Fruit fly (Drosophila melanogaster) whole organism, wandering third instar larva: ENCODE measurements around the gene COX7A.
A peak's percentile ranks its signal among the peaks of the same experiment; 100 is the strongest.

Source experiments
- Abd-B ChIP-seq: fragments of >200 bp; optimal IDR thresholded peaks from 2 replicates; lab custom pipeline; 2017; ENCODE audit warnings: missing biosample characterization, missing genetic modification characterization
- CG9705 ChIP-seq: fragments of 200-800 bp; sonication (Bioruptor generic); optimal IDR thresholded peaks from 2 replicates; lab custom pipeline; 2018; ENCODE audit warnings: missing biosample characterization, mild to moderate bottlenecking, missing genetic modification characterization
- CrebA ChIP-seq: fragments of 200-800 bp; sonication (Bioruptor generic); optimal IDR thresholded peaks from 2 replicates; lab custom pipeline; 2016; ENCODE audit warnings: missing biosample characterization, mild to moderate bottlenecking, missing genetic modification characterization, borderline replicate concordance
- Dfd ChIP-seq: fragments of >200 bp; optimal IDR thresholded peaks from 2 replicates; lab custom pipeline; 2017; ENCODE audit warnings: missing biosample characterization, missing genetic modification characterization
- Dif ChIP-seq: fragments of 200-275, 200-300 bp; sonication (Bioruptor generic); optimal IDR thresholded peaks from 2 replicates; lab custom pipeline; 2018; ENCODE audit warnings: missing biosample characterization, missing genetic modification characterization; ENCODE audit not compliant: partially characterized antibody
- HLH106 ChIP-seq: fragments of 200-800 bp; optimal IDR thresholded peaks from 3 replicates; lab custom pipeline; 2019; ENCODE audit warnings: missing biosample characterization, mild to moderate bottlenecking, missing genetic modification characterization, moderate library complexity
- Hnf4 ChIP-seq: fragments of 200-800 bp; sonication (Bioruptor generic); optimal IDR thresholded peaks from 2 replicates; lab custom pipeline; 2016; ENCODE audit warnings: missing biosample characterization, mild to moderate bottlenecking, missing genetic modification characterization
- Hr83 ChIP-seq: fragments of 200-300 bp; sonication (Bioruptor generic); optimal IDR thresholded peaks from 2 replicates; lab custom pipeline; 2016; ENCODE audit warnings: missing biosample characterization, mild to moderate bottlenecking, missing genetic modification characterization, moderate library complexity; ENCODE audit not compliant: poor library complexity, severe bottlenecking
- Jra ChIP-seq: sonication (Bioruptor generic); optimal IDR thresholded peaks from 2 replicates; lab custom pipeline; 2016; ENCODE audit warnings: missing biosample characterization, missing genetic modification characterization
- Mio ChIP-seq: sonication (Bioruptor generic); optimal IDR thresholded peaks from 2 replicates; lab custom pipeline; 2016; ENCODE audit warnings: missing biosample characterization, missing genetic modification characterization
- Myc ChIP-seq: fragments of >200 bp; optimal IDR thresholded peaks from 2 replicates; lab custom pipeline; 2017
- N ChIP-seq: fragments of >200 bp; optimal IDR thresholded peaks from 2 replicates; lab custom pipeline; 2018; ENCODE audit warnings: missing biosample characterization, missing external identifiers, missing genetic modification characterization
- OdsH ChIP-seq: fragments of 200-800 bp; sonication (Bioruptor generic); optimal IDR thresholded peaks from 2 replicates; lab custom pipeline; 2016; ENCODE audit warnings: missing biosample characterization, mild to moderate bottlenecking, missing genetic modification characterization
- Rel ChIP-seq, 2 experiments: fragments of 200-800 bp; sonication (Bioruptor generic) in 1 of 2; optimal IDR thresholded peaks; 2 replicates in 1 of 2; 3 replicates in 1 of 2; lab custom pipeline; 2016 to 2019; ENCODE audit warnings: mild to moderate bottlenecking in 2 of 2, missing biosample characterization in 2 of 2, missing genetic modification characterization in 2 of 2, moderate library complexity in 1 of 2
- Sp1 ChIP-seq: fragments of 200-800 bp; sonication (Bioruptor generic); optimal IDR thresholded peaks from 3 replicates; lab custom pipeline; 2019; ENCODE audit warnings: missing biosample characterization, mild to moderate bottlenecking, missing genetic modification characterization, moderate library complexity
- Vsx2 ChIP-seq: fragments of 200-300, 225-300 bp; sonication (Bioruptor generic); optimal IDR thresholded peaks from 2 replicates; lab custom pipeline; 2018; ENCODE audit warnings: missing biosample characterization, missing genetic modification characterization; ENCODE audit not compliant: partially characterized antibody
- dl ChIP-seq, 2 experiments: fragments of 175-275, 200-275 bp in 1 of 2; fragments of 200-275 bp in 1 of 2; sonication (Bioruptor generic); optimal IDR thresholded peaks; lab custom pipeline; 2018; ENCODE audit warnings: mild to moderate bottlenecking in 2 of 2, missing biosample characterization in 2 of 2, missing genetic modification characterization in 2 of 2, moderate library complexity in 2 of 2; ENCODE audit not compliant: partially characterized antibody in 2 of 2, insufficient read depth in 1 of 2
- dmrt93B ChIP-seq: fragments of 200-800 bp; sonication (Bioruptor generic); optimal IDR thresholded peaks from 2 replicates; lab custom pipeline; 2018; ENCODE audit warnings: missing biosample characterization, mild to moderate bottlenecking, missing genetic modification characterization
- ey ChIP-seq: fragments of 200-800 bp; sonication (Bioruptor generic); optimal IDR thresholded peaks from 2 replicates; lab custom pipeline; 2016; ENCODE audit warnings: missing biosample characterization, missing genetic modification characterization
- foxo ChIP-seq, 2 experiments: fragments of 200-800 bp; sonication (Bioruptor generic); optimal IDR thresholded peaks; 2 replicates in 1 of 2; 3 replicates in 1 of 2; lab custom pipeline; 2016 to 2017; ENCODE audit warnings: missing biosample characterization in 2 of 2, missing genetic modification characterization in 2 of 2
- h ChIP-seq: fragments of 200-800 bp; sonication (Bioruptor generic); optimal IDR thresholded peaks from 3 replicates; lab custom pipeline; 2016; ENCODE audit warnings: missing biosample characterization, mild to moderate bottlenecking, missing genetic modification characterization
- lola ChIP-seq: fragments of >200 bp; optimal IDR thresholded peaks from 2 replicates; lab custom pipeline; 2017; ENCODE audit warnings: missing biosample characterization, missing genetic modification characterization
- pan ChIP-seq: fragments of >200 bp; optimal IDR thresholded peaks from 2 replicates; lab custom pipeline; 2017
- psq ChIP-seq: fragments of 200-800 bp; sonication (Bioruptor generic); optimal IDR thresholded peaks from 3 replicates; lab custom pipeline; 2017; ENCODE audit warnings: missing biosample characterization, mild to moderate bottlenecking, missing genetic modification characterization, moderate library complexity
- sage ChIP-seq: fragments of 200-800 bp; sonication (Bioruptor generic); optimal IDR thresholded peaks from 2 replicates; lab custom pipeline; 2016; ENCODE audit warnings: missing biosample characterization, mild to moderate bottlenecking, missing genetic modification characterization
- sv ChIP-seq: fragments of 200-800 bp; sonication (Bioruptor generic); optimal IDR thresholded peaks from 3 replicates; lab custom pipeline; 2016; ENCODE audit warnings: missing biosample characterization, missing genetic modification characterization
- tai ChIP-seq: sonication (Bioruptor generic); optimal IDR thresholded peaks from 2 replicates; lab custom pipeline; 2016; ENCODE audit warnings: missing biosample characterization, missing genetic modification characterization
- woc ChIP-seq: sonication (Bioruptor generic); optimal IDR thresholded peaks from 2 replicates; lab custom pipeline; 2016; ENCODE audit warnings: missing biosample characterization, mild to moderate bottlenecking, missing genetic modification characterization

COX7A gene

dm6 chr3R:8308515-8308959, 32.3 kb downstream of the COX7A start, which contains the start of gene tex:
Gene tex (minus strand): TSS chr3R:8308645.
- TF ChIP-seq woc (GFP tag; lab: Kevin White, UChicago) = no peak
- no peak for TF ChIP-seq Myc (lab: Kevin White, UChicago)
- no peak for TF ChIP-seq sv (GFP tag; lab: Kevin White, UChicago)
- no peak for TF ChIP-seq foxo (GFP tag; optimal IDR thresholded peaks at IDR 0.05; lab: Kevin White, UChicago)
- no peak for TF ChIP-seq lola (GFP tag; lab: Kevin White, UChicago)

- TF ChIP-seq sv (GFP tag; lab: Kevin White, UChicago) = no peak
- no peak for TF ChIP-seq N
- no peak for TF ChIP-seq Mio (GFP tag; lab: Kevin White, UChicago)
- TF ChIP-seq tai (GFP tag; lab: Kevin White, UChicago) = no peak
- no peak for TF ChIP-seq CG9705 (GFP tag; lab: Kevin White, UChicago)
- TF ChIP-seq Jra = no peak
- no peak for TF ChIP-seq Dif (GFP tag; lab: Kevin White, UChicago)
- no peak for TF ChIP-seq dl (GFP tag; optimal IDR thresholded peaks at IDR 0.05; lab: Kevin White, UChicago; ENCODE audit: insufficient read depth in 1 of 2, partially characterized antibody in 2 of 2)
- no peak for TF ChIP-seq lola (GFP tag; lab: Kevin White, UChicago)
- TF ChIP-seq Vsx2 (GFP tag; lab: Kevin White, UChicago) = no peak
- no peak for TF ChIP-seq OdsH (GFP tag; lab: Kevin White, UChicago)
- no peak for TF ChIP-seq Rel (GFP tag; optimal IDR thresholded peaks at IDR 0.05; lab: Kevin White, UChicago)
- TF ChIP-seq Rel (tag; optimal IDR thresholded peaks at IDR 0.05; lab: Kevin White, UChicago) = no peak
- TF ChIP-seq dmrt93B = no peak
- no peak for TF ChIP-seq Hr83 (GFP tag; lab: Kevin White, UChicago)
- no peak for TF ChIP-seq foxo (GFP tag; optimal IDR thresholded peaks at IDR 0.05; lab: Kevin White, UChicago)
- no peak for TF ChIP-seq Hnf4
Observed at dm6 chr3R:8307283-8307682, 33.6 kb downstream of the COX7A start.

dm6 chr3R:8306927-8307261, 33.9 kb downstream of the COX7A start:
- TF ChIP-seq woc (GFP tag; lab: Kevin White, UChicago) (no peak), h (GFP tag; lab: Kevin White, UChicago) (no peak), Hr83 (GFP tag; lab: Kevin White, UChicago) (no peak), dmrt93B (no peak), pan (lab: Kevin White, UChicago) (no peak), CrebA (no peak), psq (GFP tag; lab: Kevin White, UChicago) (no peak), lola (GFP tag; lab: Kevin White, UChicago) (no peak), Myc (lab: Kevin White, UChicago) (no peak), ey (no peak), Abd-B (no peak), Jra (no peak), foxo (GFP tag; optimal IDR thresholded peaks at IDR 0.05; lab: Kevin White, UChicago) (no peak), Sp1 (GFP tag; lab: Kevin White, UChicago) (no peak), Vsx2 (GFP tag; lab: Kevin White, UChicago) (no peak)
- TF ChIP-seq, all 38 proteins: peak for 0

DNA sequence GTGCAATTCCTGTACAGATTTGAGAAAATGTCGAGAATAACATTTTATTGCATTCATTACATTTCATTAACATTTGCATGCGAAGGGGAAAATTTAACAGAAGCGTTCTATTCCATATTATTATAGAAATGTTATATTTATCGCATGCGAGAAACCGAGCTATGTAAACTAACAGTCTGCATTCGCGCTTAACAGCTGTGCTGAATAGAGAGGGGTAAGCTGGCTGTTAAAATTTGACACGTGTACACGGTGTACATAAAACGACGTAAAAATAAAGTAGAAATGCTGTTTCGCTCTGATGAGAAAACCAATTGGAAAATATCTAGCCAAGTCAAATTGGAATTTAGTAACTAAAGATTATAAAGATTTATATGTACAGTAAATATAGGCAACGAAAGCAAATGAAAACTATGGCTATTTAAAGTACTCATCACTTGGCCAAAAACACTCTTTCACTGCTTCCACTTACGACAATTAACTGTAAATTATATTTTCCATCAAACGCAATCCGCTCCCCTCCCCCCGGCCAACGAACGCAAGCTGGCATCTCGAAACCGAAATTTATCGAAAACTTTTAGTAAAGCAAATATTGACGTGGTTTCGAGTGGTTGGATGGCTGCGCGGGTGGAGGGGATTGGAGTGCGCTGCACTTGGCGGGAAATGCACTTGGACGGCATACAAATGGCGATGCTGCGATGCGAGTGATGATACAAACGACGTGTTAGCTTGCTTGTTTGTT, 34.5 kb downstream of the COX7A start:
- TF ChIP-seq Hr83 (GFP tag; lab: Kevin White, UChicago) (no peak), woc (GFP tag; lab: Kevin White, UChicago) (no peak), tai (GFP tag; lab: Kevin White, UChicago) (no peak), foxo (GFP tag; optimal IDR thresholded peaks at IDR 0.05; lab: Kevin White, UChicago) (peak in 1 of 2 experiments; percentile 20), Mio (GFP tag; lab: Kevin White, UChicago) (no peak), sage (GFP tag; lab: Kevin White, UChicago) (peak; percentile 82)

dm6 chr3R:8305110-8305509, 35.7 kb downstream of the COX7A start, which contains the start of gene Sgt1:
Gene Sgt1 (minus strand): TSS chr3R:8305274.
- TF ChIP-seq ey = peak; percentile 39
- no peak for TF ChIP-seq pan (lab: Kevin White, UChicago)
- peak in 1 of 2 experiments; percentile 45 for TF ChIP-seq foxo (GFP tag; optimal IDR thresholded peaks at IDR 0.05; lab: Kevin White, UChicago)
- TF ChIP-seq sage (GFP tag; lab: Kevin White, UChicago) = no peak
- TF ChIP-seq OdsH (GFP tag; lab: Kevin White, UChicago) = peak; percentile 36
- TF ChIP-seq Dfd = no peak
- TF ChIP-seq HLH106 (tag; lab: Kevin White, UChicago) = peak; percentile 33
- no peak for TF ChIP-seq N
- no peak for TF ChIP-seq CrebA
- no peak for TF ChIP-seq Rel (GFP tag; optimal IDR thresholded peaks at IDR 0.05; lab: Kevin White, UChicago)
- peak; percentile 91 for TF ChIP-seq Rel (tag; optimal IDR thresholded peaks at IDR 0.05; lab: Kevin White, UChicago)
